Worm (Caenorhabditis elegans): ENCODE data around the gene T09A12.1.

The T09A12.1 gene

ce11 chrIV:8235114-8235686 is 9.0 kb upstream of the T09A12.1 start:
- no peak for TF ChIP-seq unc-55 (GFP tag; optimal IDR thresholded peaks at IDR 0.05)
- TF ChIP-seq sma-9 (GFP tag; optimal IDR thresholded peaks at IDR 0.05) = peak; percentile 16
- TF ChIP-seq sma-9 (tag; optimal IDR thresholded peaks at IDR 0.05) = no peak
- TF ChIP-seq lsy-2 (tag; optimal IDR thresholded peaks at IDR 0.05) = peak in 1 of 2 experiments; percentile 11
- TF ChIP-seq nhr-25 (tag; optimal IDR thresholded peaks at IDR 0.05) = no peak

- no peak for TF ChIP-seq nhr-6 (tag; optimal IDR thresholded peaks at IDR 0.05)
- no peak for TF ChIP-seq mab-5 (tag; optimal IDR thresholded peaks at IDR 0.05)
These were observed 7.7 kb upstream of the T09A12.1 start, which contains the start of gene nhr-66 for ce11 chrIV:8236502-8236901. TSS of gene nhr-66 (minus strand) at chrIV:8236602.

ce11 chrIV:8239584-8239983 is 4.6 kb upstream of the T09A12.1 start:
- TF ChIP-seq F13H6.1 (tag; optimal IDR thresholded peaks at IDR 0.05) (no peak), nhr-77 (tag; optimal IDR thresholded peaks at IDR 0.05) (no peak), sem-4 (tag; optimal IDR thresholded peaks at IDR 0.05) (no peak), nhr-21 (tag; optimal IDR thresholded peaks at IDR 0.05) (no peak), peb-1 (tag; optimal IDR thresholded peaks at IDR 0.05) (no peak), mab-5 (tag; optimal IDR thresholded peaks at IDR 0.05) (no peak), sma-3 (GFP tag; optimal IDR thresholded peaks at IDR 0.05) (no peak), lin-39 (tag; optimal IDR thresholded peaks at IDR 0.05) (no peak), Y55F3AM.14 (GFP tag; optimal IDR thresholded peaks at IDR 0.05) (no peak), zag-1 (tag; optimal IDR thresholded peaks at IDR 0.05) (no peak), nhr-25 (tag; optimal IDR thresholded peaks at IDR 0.05) (no peak)

ce11 chrIV:8241312-8241833 is 2.8 kb upstream of the T09A12.1 start:
- TF ChIP-seq fos-1 (tag; optimal IDR thresholded peaks at IDR 0.05) = peak; percentile 3
- no peak for TF ChIP-seq blmp-1 (tag; optimal IDR thresholded peaks at IDR 0.05; ENCODE audit: insufficient read depth)
- no peak for TF ChIP-seq nhr-237 (tag; optimal IDR thresholded peaks at IDR 0.05)
- TF ChIP-seq nhr-6 (tag; optimal IDR thresholded peaks at IDR 0.05) = no peak

ce11 chrIV:8243170-8243569 is 1.0 kb upstream of the T09A12.1 start:
- no peak for TF ChIP-seq lin-39 (tag; optimal IDR thresholded peaks at IDR 0.05)
- TF ChIP-seq ceh-16 (tag; optimal IDR thresholded peaks at IDR 0.05) = peak; percentile 9
- TF ChIP-seq lsy-2 (tag; optimal IDR thresholded peaks at IDR 0.05) = no peak
- TF ChIP-seq C34F6.9 (tag; optimal IDR thresholded peaks at IDR 0.05) = no peak
- no peak for TF ChIP-seq sem-4 (tag; optimal IDR thresholded peaks at IDR 0.05)
- no peak for TF ChIP-seq mab-5 (tag; optimal IDR thresholded peaks at IDR 0.05)
- peak; percentile 51 for TF ChIP-seq sma-9 (GFP tag; optimal IDR thresholded peaks at IDR 0.05)
- TF ChIP-seq sma-9 (tag; optimal IDR thresholded peaks at IDR 0.05) = no peak
- no peak for TF ChIP-seq lin-11 (tag; optimal IDR thresholded peaks at IDR 0.05)
- no peak for TF ChIP-seq nhr-25 (tag; optimal IDR thresholded peaks at IDR 0.05)
- TF ChIP-seq skn-1 (tag; optimal IDR thresholded peaks at IDR 0.05) = no peak
- no peak for TF ChIP-seq nhr-23 (tag; optimal IDR thresholded peaks at IDR 0.05)

ce11 chrIV:8243599-8243998 is 613 bp upstream of the T09A12.1 start, which contains the start of gene T09A12.8:
TSS of gene T09A12.8 (minus strand) at chrIV:8243699.
- TF ChIP-seq nhr-77 (tag; optimal IDR thresholded peaks at IDR 0.05) (no peak), nhr-6 (tag; optimal IDR thresholded peaks at IDR 0.05) (no peak), fos-1 (tag; optimal IDR thresholded peaks at IDR 0.05) (no peak), ZK546.5 (tag; optimal IDR thresholded peaks at IDR 0.05) (no peak), skn-1 (tag; optimal IDR thresholded peaks at IDR 0.05) (no peak), egl-27 (tag; optimal IDR thresholded peaks at IDR 0.05) (no peak), zag-1 (tag; optimal IDR thresholded peaks at IDR 0.05) (no peak), nhr-21 (tag; optimal IDR thresholded peaks at IDR 0.05) (no peak), peb-1 (tag; optimal IDR thresholded peaks at IDR 0.05) (no peak), sma-9 (GFP tag; optimal IDR thresholded peaks at IDR 0.05) (no peak), sma-9 (tag; optimal IDR thresholded peaks at IDR 0.05) (no peak), C34F6.9 (tag; optimal IDR thresholded peaks at IDR 0.05) (no peak), unc-39 (tag; optimal IDR thresholded peaks at IDR 0.05) (no peak), F13H6.1 (tag; optimal IDR thresholded peaks at IDR 0.05) (no peak), ceh-16 (tag; optimal IDR thresholded peaks at IDR 0.05) (no peak), nhr-129 (tag; optimal IDR thresholded peaks at IDR 0.05) (no peak), crh-2 (tag; optimal IDR thresholded peaks at IDR 0.05) (no peak), aly-2 (tag; optimal IDR thresholded peaks at IDR 0.05) (no peak), elt-3 (tag; optimal IDR thresholded peaks at IDR 0.05) (no peak), lsy-2 (tag; optimal IDR thresholded peaks at IDR 0.05) (no peak)
